Fruit fly (Drosophila melanogaster) whole organism, embryonic: ENCODE data around the gene CG4328.

Experiments
- Adf1 ChIP-seq: fragments of 200-800 bp; sonication (Bioruptor generic); IDR thresholded peaks from 2 replicates; pipeline ENCODE4 v1.3.6; 2022; ENCODE audit warnings: missing biosample characterization, missing genetic modification characterization
- Atf6 ChIP-seq: fragments of 200-800 bp; sonication (Bioruptor generic); IDR thresholded peaks from 2 replicates; pipeline ENCODE4 v1.3.6; 2022; ENCODE audit warnings: missing biosample characterization, missing genetic modification characterization
- CG10147 ChIP-seq: fragments of 200-800 bp; sonication (Bioruptor generic); optimal IDR thresholded peaks from 2 replicates; lab custom pipeline; 2019; ENCODE audit warnings: missing biosample characterization, mild to moderate bottlenecking, missing genetic modification characterization, moderate library complexity
- CG10366 ChIP-seq: fragments of 200-800 bp; sonication (Bioruptor generic); IDR thresholded peaks from 2 replicates; pipeline ENCODE4 v1.3.6; 2022; ENCODE audit warnings: missing biosample characterization, missing genetic modification characterization
- CG10565 ChIP-seq: fragments of 200-800 bp; sonication (Bioruptor generic); optimal IDR thresholded peaks from 3 replicates; lab custom pipeline; 2016; ENCODE audit warnings: missing biosample characterization, mild to moderate bottlenecking, missing genetic modification characterization
- CG10979 ChIP-seq: fragments of 200-800 bp; sonication (Bioruptor generic); optimal IDR thresholded peaks from 2 replicates; lab custom pipeline; 2018; ENCODE audit warnings: missing biosample characterization, mild to moderate bottlenecking, missing genetic modification characterization, moderate library complexity
- CG12299 ChIP-seq: fragments of 200-800 bp; sonication (Bioruptor generic); optimal IDR thresholded peaks from 2 replicates; lab custom pipeline; 2018; ENCODE audit warnings: missing biosample characterization, mild to moderate bottlenecking, missing genetic modification characterization
- CG12391 ChIP-seq: fragments of 200-800 bp; sonication (Bioruptor generic); optimal IDR thresholded peaks from 3 replicates; lab custom pipeline; 2018; ENCODE audit warnings: missing biosample characterization, mild to moderate bottlenecking, missing genetic modification characterization, moderate library complexity
- CG12659 ChIP-seq: fragments of 200-800 bp; sonication (Bioruptor generic); optimal IDR thresholded peaks from 3 replicates; lab custom pipeline; 2017; ENCODE audit warnings: mild to moderate bottlenecking, missing biosample characterization, missing genetic modification reagents, missing genetic modification characterization
- CG13296 ChIP-seq: fragments of 200-800 bp; sonication (Bioruptor generic); optimal IDR thresholded peaks from 3 replicates; lab custom pipeline; 2018; ENCODE audit warnings: missing biosample characterization, mild to moderate bottlenecking, missing genetic modification characterization
- CG14441 ChIP-seq: fragments of 200-800 bp; sonication (Bioruptor generic); IDR thresholded peaks from 2 replicates; pipeline ENCODE4 v1.3.6; 2022; ENCODE audit warnings: missing biosample characterization, missing genetic modification characterization
- CG15514 ChIP-seq: fragments of 200-800 bp; sonication (Bioruptor generic); optimal IDR thresholded peaks from 3 replicates; lab custom pipeline; 2017; ENCODE audit warnings: missing biosample characterization, missing genetic modification characterization, mild to moderate bottlenecking, moderate library complexity, missing genetic modification reagents
- CG15601 ChIP-seq: fragments of 200-800 bp; sonication (Bioruptor generic); optimal IDR thresholded peaks from 3 replicates; lab custom pipeline; 2019; ENCODE audit warnings: missing biosample characterization, mild to moderate bottlenecking, missing genetic modification characterization, moderate library complexity
- CG17829 ChIP-seq: fragments of 200-800 bp; optimal IDR thresholded peaks from 2 replicates; lab custom pipeline; 2019; ENCODE audit warnings: missing biosample characterization, mild to moderate bottlenecking, missing genetic modification characterization, moderate library complexity
- CG2199 ChIP-seq: fragments of 200-800 bp; sonication (Bioruptor generic); IDR thresholded peaks from 3 replicates; pipeline ENCODE4 v1.3.6; 2022; ENCODE audit warnings: missing biosample characterization, missing genetic modification characterization
- CG2712 ChIP-seq: fragments of 200-800 bp; optimal IDR thresholded peaks from 3 replicates; lab custom pipeline; 2019; ENCODE audit warnings: missing biosample characterization, mild to moderate bottlenecking, missing genetic modification characterization, moderate library complexity
- CG3281 ChIP-seq: fragments of 200-800 bp; sonication (Bioruptor generic); optimal IDR thresholded peaks from 3 replicates; lab custom pipeline; 2017; ENCODE audit warnings: missing biosample characterization, mild to moderate bottlenecking, missing genetic modification characterization
- CG34224 ChIP-seq: fragments of 200-800 bp; sonication (Bioruptor generic); IDR thresholded peaks from 3 replicates; pipeline ENCODE4 v1.3.6; 2022; ENCODE audit warnings: missing biosample characterization, missing genetic modification characterization; ENCODE audit not compliant: partially characterized antibody
- CG34422 ChIP-seq: fragments of 200-800 bp; sonication (Bioruptor generic); IDR thresholded peaks from 3 replicates; pipeline ENCODE4 v1.3.6; 2022; ENCODE audit warnings: missing biosample characterization, missing genetic modification characterization
- CG4424 ChIP-seq: fragments of 200-800 bp; sonication (Bioruptor generic); optimal IDR thresholded peaks from 3 replicates; lab custom pipeline; 2016; ENCODE audit warnings: missing biosample characterization, missing genetic modification characterization
- CG7372 ChIP-seq: fragments of 200-800 bp; sonication (Bioruptor generic); IDR thresholded peaks from 2 replicates; pipeline ENCODE4 v1.3.6; 2022; ENCODE audit warnings: missing biosample characterization, missing genetic modification characterization
- CG7786 ChIP-seq: fragments of 200-800 bp; sonication (Bioruptor generic); optimal IDR thresholded peaks from 2 replicates; lab custom pipeline; 2016; ENCODE audit warnings: missing biosample characterization, missing genetic modification characterization
- CG7839 ChIP-seq: fragments of 200-800 bp; sonication (Bioruptor generic); optimal IDR thresholded peaks from 3 replicates; lab custom pipeline; 2018; ENCODE audit warnings: missing biosample characterization, mild to moderate bottlenecking, missing genetic modification characterization, moderate library complexity
- CG7987 ChIP-seq: fragments of 200-800 bp; sonication (Bioruptor generic); optimal IDR thresholded peaks from 2 replicates; lab custom pipeline; 2018; ENCODE audit warnings: missing biosample characterization, mild to moderate bottlenecking, missing genetic modification characterization, moderate library complexity
- CG8765 ChIP-seq: fragments of 200-800 bp; sonication (Bioruptor generic); IDR thresholded peaks from 2 replicates; pipeline ENCODE4 v1.3.6; 2022; ENCODE audit warnings: missing biosample characterization, missing genetic modification characterization
- CoRest ChIP-seq: fragments of 200-800 bp; sonication (Bioruptor generic); optimal IDR thresholded peaks from 3 replicates; lab custom pipeline; 2018; ENCODE audit warnings: missing biosample characterization, mild to moderate bottlenecking, missing genetic modification characterization, moderate library complexity
- Fer2 ChIP-seq: fragments of 200-800 bp; sonication (Bioruptor generic); optimal IDR thresholded peaks from 2 replicates; lab custom pipeline; 2018; ENCODE audit warnings: missing biosample characterization, mild to moderate bottlenecking, missing genetic modification characterization, moderate library complexity
- H15 ChIP-seq: fragments of 200-800 bp; sonication (Bioruptor generic); IDR thresholded peaks from 3 replicates; pipeline ENCODE4 v1.3.6; 2022; ENCODE audit warnings: missing biosample characterization, missing genetic modification characterization
- HLH4C ChIP-seq: fragments of 200-800 bp; sonication (Bioruptor generic); IDR thresholded peaks from 3 replicates; pipeline ENCODE4 v1.3.6; 2022; ENCODE audit warnings: missing biosample characterization, missing genetic modification characterization; ENCODE audit not compliant: partially characterized antibody
- Hmr ChIP-seq: fragments of 200-800 bp; sonication (Bioruptor generic); optimal IDR thresholded peaks from 3 replicates; lab custom pipeline; 2017; ENCODE audit warnings: mild to moderate bottlenecking, missing biosample characterization, missing genetic modification reagents, missing genetic modification characterization
- MTF-1 ChIP-seq: fragments of 200-800 bp; sonication (Bioruptor generic); optimal IDR thresholded peaks from 2 replicates; lab custom pipeline; 2018; ENCODE audit warnings: missing biosample characterization, mild to moderate bottlenecking, missing genetic modification characterization, borderline replicate concordance
- Meics ChIP-seq: fragments of 200-800 bp; sonication (Bioruptor generic); optimal IDR thresholded peaks from 2 replicates; lab custom pipeline; 2017; ENCODE audit warnings: missing biosample characterization, mild to moderate bottlenecking, missing genetic modification characterization
- NFAT ChIP-seq: fragments of 200-800 bp; sonication (Bioruptor generic); IDR thresholded peaks from 2 replicates; pipeline ENCODE4 v1.3.6; 2022; ENCODE audit warnings: missing biosample characterization, missing genetic modification characterization
- Rfx ChIP-seq: fragments of 200-800 bp; sonication (Bioruptor generic); IDR thresholded peaks from 2 replicates; pipeline ENCODE4 v1.3.6; 2022; ENCODE audit warnings: missing biosample characterization, missing genetic modification characterization
- TFAM ChIP-seq: fragments of 200-800 bp; sonication (Bioruptor generic); optimal IDR thresholded peaks from 2 replicates; lab custom pipeline; 2017; ENCODE audit warnings: missing biosample characterization, missing genetic modification characterization, inconsistent platforms
- YL-1 ChIP-seq: fragments of 200-800 bp; sonication (Bioruptor generic); optimal IDR thresholded peaks from 3 replicates; lab custom pipeline; 2017; ENCODE audit warnings: missing biosample characterization, mild to moderate bottlenecking, missing genetic modification characterization
- bbx ChIP-seq: fragments of 200-800 bp; sonication (Bioruptor generic); IDR thresholded peaks from 2 replicates; pipeline ENCODE4 v1.3.6; 2022; ENCODE audit warnings: missing biosample characterization, missing genetic modification characterization; ENCODE audit not compliant: partially characterized antibody
- dmrt11E ChIP-seq: fragments of 200-800 bp; sonication (Bioruptor generic); optimal IDR thresholded peaks from 3 replicates; lab custom pipeline; 2018; ENCODE audit warnings: missing biosample characterization, mild to moderate bottlenecking, missing genetic modification characterization, moderate library complexity
- fd3F ChIP-seq: fragments of 200-800 bp; sonication (Bioruptor generic); optimal IDR thresholded peaks from 2 replicates; lab custom pipeline; 2018; ENCODE audit warnings: missing biosample characterization, mild to moderate bottlenecking, missing genetic modification characterization, moderate library complexity
- fd64A ChIP-seq: fragments of 200-800 bp; sonication (Bioruptor generic); optimal IDR thresholded peaks from 3 replicates; lab custom pipeline; 2018; ENCODE audit warnings: missing biosample characterization, mild to moderate bottlenecking, missing genetic modification characterization
- grau ChIP-seq: fragments of 200-800 bp; optimal IDR thresholded peaks from 3 replicates; lab custom pipeline; 2019; ENCODE audit warnings: missing biosample characterization, mild to moderate bottlenecking, missing genetic modification characterization, moderate library complexity
- kah ChIP-seq: fragments of 200-800 bp; sonication (Bioruptor generic); optimal IDR thresholded peaks from 2 replicates; lab custom pipeline; 2018; ENCODE audit warnings: missing biosample characterization, mild to moderate bottlenecking, missing genetic modification characterization
- luna ChIP-seq: fragments of 200-800 bp; sonication (Bioruptor generic); optimal IDR thresholded peaks from 2 replicates; lab custom pipeline; 2016; ENCODE audit warnings: missing biosample characterization, missing genetic modification characterization
- oc ChIP-seq: fragments of 200-800 bp; sonication (Bioruptor generic); optimal IDR thresholded peaks from 2 replicates; lab custom pipeline; 2018; ENCODE audit warnings: missing biosample characterization, mild to moderate bottlenecking, missing genetic modification characterization, moderate library complexity
- scrt ChIP-seq: fragments of 200-800 bp; sonication (Bioruptor generic); optimal IDR thresholded peaks from 2 replicates; lab custom pipeline; 2018; ENCODE audit warnings: missing biosample characterization, mild to moderate bottlenecking, missing genetic modification characterization, moderate library complexity
- seq ChIP-seq: fragments of 200-800 bp; sonication (Bioruptor generic); IDR thresholded peaks from 2 replicates; pipeline ENCODE4 v1.3.6; 2022; ENCODE audit warnings: missing biosample characterization, missing genetic modification characterization
- slbo ChIP-seq: fragments of 200-800 bp; sonication (Bioruptor generic); IDR thresholded peaks from 2 replicates; pipeline ENCODE4 v1.3.6; 2022; ENCODE audit warnings: missing biosample characterization, missing genetic modification characterization
- vvl ChIP-seq: fragments of 200-800 bp; sonication (Bioruptor generic); IDR thresholded peaks from 2 replicates; pipeline ENCODE4 v1.3.6; 2022; ENCODE audit warnings: missing biosample characterization, missing genetic modification characterization
- zfh2 ChIP-seq: fragments of 200-800 bp; sonication (Bioruptor generic); optimal IDR thresholded peaks from 2 replicates; lab custom pipeline; 2016; ENCODE audit warnings: missing biosample characterization, missing genetic modification characterization

CG4328 gene

DNA sequence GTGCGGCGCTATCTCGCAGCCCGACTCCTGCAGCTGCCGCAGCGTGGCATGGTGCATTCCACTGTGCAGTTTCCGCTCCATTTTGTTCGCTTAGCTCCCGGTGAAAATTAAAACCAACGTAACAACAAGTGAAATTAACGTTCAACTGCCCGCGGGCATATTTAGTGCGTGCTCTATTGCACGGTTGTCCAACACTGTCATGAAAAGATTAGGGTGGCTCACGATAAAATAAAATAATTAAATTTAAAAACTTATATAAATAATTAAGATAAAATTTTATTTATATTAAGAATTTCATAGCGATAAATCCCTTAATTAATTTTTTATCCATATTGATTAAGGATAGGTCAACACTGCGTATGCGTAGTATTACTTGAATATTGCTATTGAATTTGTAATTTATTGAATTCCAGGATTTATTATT, 24.7 kb downstream of the CG4328 start, which contains the start of gene Pbgs (continued):
- peak; percentile 30 for TF ChIP-seq CoRest (tag; lab: Kevin White, UChicago)
- peak; percentile 58 for TF ChIP-seq Rfx (GFP tag; lab: Robert Waterston, UW)
- peak; percentile 33 for TF ChIP-seq MTF-1
- 0 out of 2 replicates have a peak, but pooled peaks have one; percentile 21 for TF ChIP-seq CG14441 (GFP tag; lab: Robert Waterston, UW)
- peak; percentile 48; the same call in 1 of the 3 replicates for TF ChIP-seq CG34422 (GFP tag; lab: Robert Waterston, UW)
- 0 out of 2 replicates have a peak, but pooled peaks have one; percentile 7 for TF ChIP-seq CG10366
- 0 out of 3 replicates have a peak, but pooled peaks have one; percentile 44 for TF ChIP-seq CG2199 (GFP tag; lab: Robert Waterston, UW)
- TF ChIP-seq Meics (GFP tag; lab: Kevin White, UChicago): peak; percentile 57
- TF ChIP-seq TFAM (GFP tag; lab: Kevin White, UChicago): no peak
- peak; percentile 10 for TF ChIP-seq CG15601 (tag; lab: Kevin White, UChicago)
- no peak for TF ChIP-seq HLH4C (GFP tag; lab: Robert Waterston, UW)
- TF ChIP-seq CG13296 (GFP tag; lab: Kevin White, UChicago): peak; percentile 77
- TF ChIP-seq H15 (GFP tag; lab: Robert Waterston, UW): no peak
- peak; percentile 26 for TF ChIP-seq slbo (GFP tag; lab: Robert Waterston, UW)
- TF ChIP-seq Adf1 (GFP tag; lab: Robert Waterston, UW): no peak
- no peak for TF ChIP-seq CG34224
- peak; percentile 53 for TF ChIP-seq CG4424 (GFP tag; lab: Kevin White, UChicago)
- TF ChIP-seq seq (GFP tag; lab: Robert Waterston, UW): no peak
- peak; percentile 47 for TF ChIP-seq Hmr (GFP tag; lab: Kevin White, UChicago)
- peak; percentile 35 for TF ChIP-seq CG3281
- TF ChIP-seq CG10979: peak; percentile 36
- peak; percentile 2 for TF ChIP-seq CG7987 (GFP tag; lab: Kevin White, UChicago)
- peak; percentile 77 for TF ChIP-seq CG7839 (tag; lab: Kevin White, UChicago)
- TF ChIP-seq CG2712 (tag; lab: Kevin White, UChicago): peak; percentile 81
- TF ChIP-seq fd64A: no peak
- TF ChIP-seq CG12391 (tag; lab: Kevin White, UChicago): peak; percentile 52
- peak; percentile 23 for TF ChIP-seq CG12659 (GFP tag; lab: Kevin White, UChicago)
- 0 out of 2 replicates have a peak, but pooled peaks have one; percentile 23 for TF ChIP-seq bbx (GFP tag; lab: Robert Waterston, UW)
- TF ChIP-seq CG7372 (GFP tag; lab: Robert Waterston, UW): peak; percentile 59; the same call in 1 of the 2 replicates
- TF ChIP-seq CG7786 (GFP tag; lab: Kevin White, UChicago): no peak
- no peak for TF ChIP-seq fd3F (GFP tag; lab: Kevin White, UChicago)
- TF ChIP-seq vvl (GFP tag; lab: Robert Waterston, UW): peak; percentile 78
- peak; percentile 68 for TF ChIP-seq scrt (GFP tag; lab: Kevin White, UChicago)
- TF ChIP-seq CG15514 (GFP tag; lab: Kevin White, UChicago): peak; percentile 36
- peak; percentile 32 for TF ChIP-seq Fer2 (tag; lab: Kevin White, UChicago)
- TF ChIP-seq oc (tag; lab: Kevin White, UChicago): no peak
- TF ChIP-seq dmrt11E (tag; lab: Kevin White, UChicago): peak; percentile 24
- TF ChIP-seq NFAT (GFP tag; lab: Robert Waterston, UW): peak; percentile 36; the same call in 1 of the 2 replicates
- TF ChIP-seq CG10565 (GFP tag; lab: Kevin White, UChicago): no peak
- TF ChIP-seq kah (GFP tag; lab: Kevin White, UChicago): peak; percentile 38
- no peak for TF ChIP-seq zfh2 (GFP tag; lab: Kevin White, UChicago)
- TF ChIP-seq grau (tag; lab: Kevin White, UChicago): peak; percentile 36
- TF ChIP-seq CG8765: no peak
- no peak for TF ChIP-seq luna
- no peak for TF ChIP-seq Atf6 (GFP tag; lab: Robert Waterston, UW)
- peak; percentile 22 for TF ChIP-seq CG12299 (tag; lab: Kevin White, UChicago)
- peak; percentile 18 for TF ChIP-seq YL-1 (GFP tag; lab: Kevin White, UChicago)
- peak; percentile 85 for TF ChIP-seq CG17829 (tag; lab: Kevin White, UChicago)
- TF ChIP-seq CG10147 (GFP tag; lab: Kevin White, UChicago): peak; percentile 53
